Fruit fly (Drosophila melanogaster) Kc167 (cell line): ENCODE data around the gene Ubqn.

Experiments used
- Myc ChIP-seq: fragments of >200 bp; optimal IDR thresholded peaks from 2 replicates; lab custom pipeline; 2017; ENCODE audit warnings: missing external identifiers
- Sin3A ChIP-seq: fragments of >200 bp; optimal IDR thresholded peaks from 2 replicates; lab custom pipeline; 2018; ENCODE audit warnings: missing external identifiers
- h ChIP-seq: fragments of >200 bp; optimal IDR thresholded peaks from 3 replicates; lab custom pipeline; 2018; ENCODE audit warnings: missing external identifiers
- insv ChIP-seq: fragments of >200 bp; optimal IDR thresholded peaks from 3 replicates; lab custom pipeline; 2018; ENCODE audit warnings: missing external identifiers
- psq ChIP-seq: fragments of >200 bp; optimal IDR thresholded peaks from 2 replicates; lab custom pipeline; 2017; ENCODE audit warnings: missing external identifiers
- ttk ChIP-seq: sonication (Bioruptor generic); optimal IDR thresholded peaks from 2 replicates; lab custom pipeline; 2017; ENCODE audit warnings: missing external identifiers

The Ubqn gene

DNA sequence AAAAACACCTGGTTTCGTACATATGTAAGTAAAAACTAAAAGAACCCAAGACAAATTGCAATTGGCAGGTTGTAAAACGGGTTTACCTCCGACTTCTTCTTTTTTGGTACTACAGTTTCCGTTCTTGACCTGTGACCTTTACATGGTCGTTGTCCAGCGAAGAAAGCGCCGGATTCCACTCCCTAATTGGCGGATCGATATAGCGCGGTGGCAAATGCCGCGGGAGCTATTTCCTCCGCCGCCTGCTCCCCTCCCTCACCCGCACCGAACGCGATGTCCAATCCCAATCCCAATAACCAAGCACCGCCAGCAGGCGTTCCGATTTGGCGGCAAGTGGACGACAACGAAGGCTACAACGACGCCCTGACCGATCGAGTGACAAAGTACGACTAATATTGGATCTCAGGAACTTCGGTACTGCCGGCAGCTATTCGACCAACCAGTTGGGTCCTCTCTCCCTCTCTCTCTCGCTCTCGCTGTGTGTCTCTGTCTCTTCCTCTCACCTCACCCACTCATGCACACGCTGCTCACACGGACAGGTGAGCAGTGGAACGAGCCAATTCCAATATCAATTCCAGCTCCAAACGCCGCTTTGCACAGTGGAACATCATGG lies 20.9 kb upstream of the Ubqn start:
- TF ChIP-seq psq (lab: Kevin White, UChicago) (no peak), Myc (lab: Kevin White, UChicago) (no peak), Sin3A (lab: Kevin White, UChicago) (no peak), h (lab: Kevin White, UChicago) (no peak), insv (lab: Kevin White, UChicago) (no peak), ttk (no peak)

DNA sequence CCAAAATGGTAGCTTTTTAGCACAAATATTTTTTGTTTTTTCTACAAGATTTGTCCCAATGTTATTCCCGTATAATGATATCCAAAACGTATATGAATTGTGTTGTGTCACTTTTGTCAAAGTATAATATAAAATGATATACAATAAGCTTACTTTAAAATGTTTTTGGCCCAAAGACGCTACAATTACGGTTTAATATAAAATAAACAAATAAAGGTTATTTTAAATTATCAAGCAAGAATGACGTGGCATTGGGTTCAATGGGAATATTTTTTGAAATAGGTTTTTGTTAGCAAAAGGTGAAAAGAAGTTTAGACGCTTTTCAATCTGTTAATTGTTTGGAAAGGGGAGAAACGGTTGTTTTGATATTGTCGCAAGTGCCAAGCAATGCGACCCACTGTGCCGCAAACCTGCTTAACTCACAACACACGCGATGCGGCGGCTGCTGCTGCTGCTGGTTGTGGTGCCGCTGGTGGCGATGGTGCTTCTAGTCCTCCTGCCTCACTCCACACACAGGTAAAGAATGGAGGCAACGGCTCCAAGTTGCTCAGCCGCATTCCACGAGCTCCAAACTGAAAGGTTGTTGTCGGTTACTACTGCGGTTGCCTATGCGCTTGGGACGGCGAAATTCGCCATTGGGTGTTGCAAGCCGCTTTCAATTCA lies 20.3 kb upstream of the Ubqn start:
- TF ChIP-seq insv (lab: Kevin White, UChicago) (no peak), Myc (lab: Kevin White, UChicago) (no peak), ttk (no peak), psq (lab: Kevin White, UChicago) (no peak), h (lab: Kevin White, UChicago) (no peak), Sin3A (lab: Kevin White, UChicago) (no peak)

DNA sequence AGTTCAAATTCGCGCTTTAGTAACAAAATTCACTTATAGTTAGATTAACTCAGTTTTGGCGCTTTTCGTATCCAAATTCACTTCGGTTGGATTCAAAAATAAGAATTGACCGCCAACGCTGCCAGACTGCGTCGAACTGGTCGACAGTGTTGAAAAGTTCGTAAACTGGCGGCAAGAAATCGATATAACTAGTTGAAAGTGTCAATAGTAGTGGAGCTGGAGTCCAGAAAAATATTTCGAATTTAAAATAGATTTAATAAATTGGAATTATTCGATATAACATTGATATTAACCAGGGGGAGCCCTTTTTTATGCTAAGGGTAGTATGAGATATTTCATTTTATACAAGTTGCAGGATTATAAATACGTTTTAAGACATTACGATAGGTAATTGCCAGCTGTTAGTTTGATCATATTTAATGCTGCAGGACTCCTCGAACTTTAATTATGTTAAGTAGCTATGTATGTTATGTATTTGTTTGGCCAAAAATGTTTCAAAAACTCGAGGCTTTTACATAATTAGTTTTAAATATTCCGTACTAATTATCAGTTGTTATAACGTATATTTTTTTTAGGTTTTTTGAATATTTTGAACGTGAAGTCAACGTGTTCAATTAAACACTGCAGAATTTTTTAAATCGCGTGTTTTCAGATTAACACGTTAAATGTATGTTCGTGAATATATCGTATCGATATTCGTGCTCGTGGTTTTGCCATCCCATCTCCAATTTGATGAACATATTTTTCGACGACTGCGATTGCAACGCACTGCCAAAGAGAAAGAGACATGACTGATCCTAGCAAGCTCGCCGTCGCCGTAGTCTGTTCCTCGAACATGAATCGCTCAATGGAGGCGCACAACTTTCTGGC lies 19.5 kb upstream of the Ubqn start, which contains the start of the genes CG14223 and Ssu72:
Gene CG14223, minus strand, starts transcription at position 113 of the 870 bp plus-strand sequence.
Gene Ssu72, plus strand, starts transcription at position 703 of the 870 bp plus-strand sequence.
- no peak for TF ChIP-seq insv (lab: Kevin White, UChicago)
- no peak for TF ChIP-seq Myc (lab: Kevin White, UChicago)
- TF ChIP-seq psq (lab: Kevin White, UChicago), result no peak
- TF ChIP-seq ttk, result no peak
- no peak for TF ChIP-seq Sin3A (lab: Kevin White, UChicago)
- TF ChIP-seq h (lab: Kevin White, UChicago), result no peak

DNA sequence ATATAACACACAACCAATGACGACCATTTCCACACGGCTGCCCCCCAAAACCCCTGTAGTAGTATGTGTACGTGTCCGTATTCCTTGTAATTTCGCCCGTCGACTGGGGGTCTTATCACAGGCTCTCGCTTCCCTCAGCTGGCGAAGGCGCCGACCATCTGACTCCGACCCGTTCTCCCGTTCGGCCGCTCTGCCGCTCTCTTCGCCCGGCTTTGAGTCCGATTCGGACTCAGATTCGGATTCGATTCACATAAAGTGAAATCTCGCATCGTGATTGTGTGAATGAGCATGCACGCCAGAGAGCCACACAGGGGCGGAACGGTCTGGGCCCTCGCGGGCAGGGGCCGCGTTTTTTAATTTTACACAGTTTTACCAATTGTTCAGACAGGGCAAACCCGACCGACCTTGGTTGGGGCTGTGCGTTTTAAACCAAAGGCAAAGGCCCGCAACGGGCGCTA lies 17.9 kb upstream of the Ubqn start:
- no peak for TF ChIP-seq Myc (lab: Kevin White, UChicago)
- no peak for TF ChIP-seq psq (lab: Kevin White, UChicago)

DNA sequence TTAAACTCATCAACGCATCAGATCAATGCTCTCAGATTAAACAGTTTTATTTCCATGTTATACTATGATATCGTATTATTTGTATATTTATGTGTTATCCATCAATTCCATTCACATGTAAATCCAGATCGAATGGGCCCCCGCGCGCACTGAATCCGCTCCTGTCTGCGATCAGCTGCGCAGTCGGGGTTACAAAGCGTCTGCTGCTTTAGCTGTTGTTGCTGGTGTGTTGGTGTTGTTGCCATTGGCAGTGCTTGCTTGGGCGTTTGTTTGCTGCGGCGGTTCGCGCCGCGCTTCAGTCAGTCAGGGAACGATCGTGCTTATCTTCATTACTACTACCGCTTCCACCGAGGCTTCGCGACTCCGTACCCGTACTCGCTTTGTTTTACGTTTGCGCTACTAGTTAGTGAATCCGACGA lies 16.6 kb upstream of the Ubqn start, which contains the start of gene Zw:
Gene Zw, plus strand, starts transcription at position 262 of the 419 bp plus-strand sequence.
- TF ChIP-seq insv (lab: Kevin White, UChicago) (no peak), h (lab: Kevin White, UChicago) (no peak), psq (lab: Kevin White, UChicago) (no peak), Sin3A (lab: Kevin White, UChicago) (no peak)

DNA sequence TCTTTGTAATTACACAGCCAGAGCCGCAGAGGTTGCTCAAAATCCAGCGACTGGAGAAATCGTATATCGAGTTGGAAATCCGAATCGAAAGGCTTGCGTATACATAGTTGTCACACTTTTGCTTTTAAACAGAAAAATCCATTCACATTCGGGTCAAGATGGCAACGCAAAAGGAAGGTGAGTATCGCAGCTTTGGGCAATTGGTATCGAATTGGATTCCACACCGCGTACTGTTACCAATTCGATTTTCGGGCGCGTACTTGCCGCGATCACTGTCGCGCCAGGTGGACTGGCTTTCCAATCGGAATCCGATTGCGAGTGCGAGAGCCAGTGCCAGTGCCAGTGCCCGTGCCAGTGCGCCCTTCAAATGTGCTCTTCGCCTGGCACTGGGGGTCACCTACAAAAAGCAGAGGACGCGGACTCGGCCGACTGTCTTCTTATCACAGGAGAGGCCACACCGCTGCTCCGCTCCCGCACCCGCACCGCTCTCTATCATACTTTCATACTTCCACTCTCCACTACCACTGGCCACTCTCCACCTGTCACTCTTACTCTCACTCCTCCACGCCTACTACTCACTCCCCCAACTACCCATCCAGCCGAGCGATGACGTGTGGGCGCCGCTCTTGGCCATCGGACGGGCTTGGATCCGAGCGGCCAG lies 16.0 kb upstream of the Ubqn start:
- TF ChIP-seq Sin3A (lab: Kevin White, UChicago) (no peak), ttk (no peak), h (lab: Kevin White, UChicago) (no peak)

DNA sequence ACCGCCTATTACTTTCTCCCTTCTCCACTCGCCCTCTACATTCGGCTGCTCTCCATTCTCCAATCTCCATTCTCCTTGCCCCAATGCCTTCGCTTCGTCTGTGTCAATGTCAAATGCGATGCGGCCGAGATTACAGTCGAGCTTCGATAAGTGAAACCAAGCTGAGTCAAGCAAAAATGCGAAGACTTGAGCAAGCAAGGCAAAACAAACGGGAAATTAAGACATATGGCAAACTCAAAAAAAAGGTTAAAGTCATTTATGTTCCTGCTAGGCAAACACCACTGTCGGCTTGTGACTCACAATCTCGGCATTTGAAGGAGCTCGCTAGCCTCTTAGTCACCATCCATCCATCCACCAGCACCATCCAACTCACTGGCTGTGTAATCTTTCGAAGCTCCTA lies 15.2 kb upstream of the Ubqn start:
- TF ChIP-seq psq (lab: Kevin White, UChicago) (no peak), insv (lab: Kevin White, UChicago) (no peak), ttk (no peak), h (lab: Kevin White, UChicago) (no peak), Myc (lab: Kevin White, UChicago) (no peak), Sin3A (lab: Kevin White, UChicago) (no peak)

DNA sequence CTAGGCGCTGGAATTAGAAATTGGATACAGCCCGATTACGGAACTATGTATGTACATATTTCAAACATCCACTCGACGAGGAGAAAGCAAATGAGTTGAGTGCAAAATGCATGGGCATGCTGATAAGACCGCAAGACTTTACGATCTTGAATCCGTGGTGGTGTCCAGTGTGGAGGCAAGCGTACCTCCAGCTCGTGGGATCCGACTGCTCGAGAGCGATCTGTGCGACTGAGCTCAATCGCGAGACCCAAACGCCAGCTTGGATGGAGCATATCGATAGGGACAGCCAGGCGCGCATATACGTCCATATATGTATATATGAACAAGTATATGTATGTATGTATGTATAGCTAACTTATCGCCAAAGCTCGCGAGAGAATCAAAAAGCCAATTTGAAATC lies 7.9 kb upstream of the Ubqn start, which contains the start of gene et:
Gene et, minus strand, starts transcription at position 230 of the 400 bp plus-strand sequence.
- TF ChIP-seq h (lab: Kevin White, UChicago), result no peak
- no peak for TF ChIP-seq Myc (lab: Kevin White, UChicago)
- TF ChIP-seq Sin3A (lab: Kevin White, UChicago), result no peak
- no peak for TF ChIP-seq insv (lab: Kevin White, UChicago)
- no peak for TF ChIP-seq ttk
- TF ChIP-seq psq (lab: Kevin White, UChicago), result no peak

DNA sequence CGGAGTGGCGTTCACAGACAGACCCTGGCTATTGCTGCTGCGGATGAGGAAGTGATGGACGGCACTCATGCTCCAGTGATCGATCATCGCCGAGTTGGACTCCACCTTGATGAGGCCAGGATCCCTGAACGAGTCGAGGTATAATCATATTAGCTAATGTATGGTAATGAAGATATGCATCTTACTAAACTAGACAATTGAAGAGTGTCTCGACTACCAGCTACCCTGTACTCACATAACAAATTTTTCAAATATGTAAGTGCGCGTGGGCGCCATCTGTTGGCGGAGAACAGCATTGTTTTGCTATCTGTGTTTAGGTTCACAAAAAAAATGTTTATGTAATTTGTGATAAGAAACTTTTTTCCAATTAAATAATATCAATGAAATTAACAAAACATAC lies 4.4 kb upstream of the Ubqn start:
- no peak for TF ChIP-seq insv (lab: Kevin White, UChicago)
- TF ChIP-seq psq (lab: Kevin White, UChicago), result no peak
- TF ChIP-seq Sin3A (lab: Kevin White, UChicago), result no peak
- no peak for TF ChIP-seq h (lab: Kevin White, UChicago)
- no peak for TF ChIP-seq ttk
- TF ChIP-seq Myc (lab: Kevin White, UChicago), result no peak

DNA sequence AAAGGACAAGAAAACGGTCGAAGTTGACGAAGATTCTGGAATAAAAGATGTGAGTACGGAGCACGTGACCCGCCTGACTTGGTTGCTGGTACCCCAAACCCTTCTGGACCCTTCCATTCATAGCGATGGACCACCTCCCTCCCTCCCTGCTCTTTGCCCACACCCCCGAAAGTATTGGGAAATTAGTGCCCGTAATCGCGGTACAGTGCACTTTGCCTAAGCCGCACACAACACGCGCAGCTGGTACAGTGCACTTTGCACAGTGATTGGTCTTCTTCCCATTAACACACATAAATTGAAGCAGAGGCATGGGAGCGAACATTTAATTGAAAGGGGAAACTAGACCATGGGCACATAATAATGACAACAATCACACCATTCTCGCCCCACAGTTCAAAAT lies 440 bp downstream of the Ubqn start:
- TF ChIP-seq Myc (lab: Kevin White, UChicago), result no peak
- TF ChIP-seq Sin3A (lab: Kevin White, UChicago), result no peak
- no peak for TF ChIP-seq h (lab: Kevin White, UChicago)
- no peak for TF ChIP-seq ttk
- no peak for TF ChIP-seq psq (lab: Kevin White, UChicago)
- no peak for TF ChIP-seq insv (lab: Kevin White, UChicago)

DNA sequence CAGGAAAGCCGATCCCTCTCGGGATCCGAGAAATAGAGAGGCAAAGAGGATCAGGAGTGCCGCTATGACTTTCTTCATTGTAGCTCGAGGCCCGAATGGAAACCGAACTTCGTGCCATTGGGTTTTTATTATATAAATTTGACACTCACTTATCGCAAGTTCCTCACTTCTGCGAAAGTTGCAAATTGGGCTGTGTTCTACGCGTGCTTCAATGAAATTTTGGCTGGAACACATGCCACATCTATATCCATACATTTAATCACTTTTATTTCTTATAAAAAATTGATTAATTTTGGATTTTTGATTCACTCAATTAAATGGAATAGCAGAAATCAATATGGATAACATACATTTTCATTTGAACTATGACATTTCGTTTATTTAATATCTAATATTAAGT lies 5.2 kb downstream of the Ubqn start, which contains the start of gene CG14227:
Gene CG14227, minus strand, starts transcription at position 101 of the 400 bp plus-strand sequence.
- TF ChIP-seq h (lab: Kevin White, UChicago) (no peak), insv (lab: Kevin White, UChicago) (no peak), Myc (lab: Kevin White, UChicago) (no peak), ttk (no peak), psq (lab: Kevin White, UChicago) (no peak), Sin3A (lab: Kevin White, UChicago) (no peak)
